Worm (Caenorhabditis elegans) whole organism, L1 larva: ENCODE data around the gene M04B2.7.

Source experiments
- alr-1 ChIP-seq: fragments of 200-800 bp; sonication (Bioruptor generic); optimal IDR thresholded peaks from 2 replicates; lab custom pipeline; 2018; ENCODE audit warnings: borderline replicate concordance, mild to moderate bottlenecking, missing genetic modification characterization, missing compliant biosample characterization
- ama-1 ChIP-seq: fragments of 150-350 bp; optimal IDR thresholded peaks from 2 replicates; lab custom pipeline; 2014
- skn-1 ChIP-seq: fragments of 150-350 bp; optimal IDR thresholded peaks from 2 replicates; lab custom pipeline; 2014; ENCODE audit warnings: missing biosample characterization, missing genetic modification characterization
- snpc-4 ChIP-seq: fragments of 150-350 bp; optimal IDR thresholded peaks from 2 replicates; lab custom pipeline; 2014; ENCODE audit warnings: missing biosample characterization, missing genetic modification characterization

- TF ChIP-seq snpc-4 (tag; lab: Kevin White, UChicago) (no peak), alr-1 (tag; lab: Kevin White, UChicago) (no peak), ama-1 (lab: Kevin White, UChicago) (no peak), skn-1 (tag; lab: Kevin White, UChicago) (no peak)
These were observed 57.1 kb downstream of the M04B2.7 start for ce11 chrIV:11491422-11491821.
